Fruit fly (Drosophila melanogaster): ENCODE data around the gene CG3473.

CG3473 gene

DNA sequence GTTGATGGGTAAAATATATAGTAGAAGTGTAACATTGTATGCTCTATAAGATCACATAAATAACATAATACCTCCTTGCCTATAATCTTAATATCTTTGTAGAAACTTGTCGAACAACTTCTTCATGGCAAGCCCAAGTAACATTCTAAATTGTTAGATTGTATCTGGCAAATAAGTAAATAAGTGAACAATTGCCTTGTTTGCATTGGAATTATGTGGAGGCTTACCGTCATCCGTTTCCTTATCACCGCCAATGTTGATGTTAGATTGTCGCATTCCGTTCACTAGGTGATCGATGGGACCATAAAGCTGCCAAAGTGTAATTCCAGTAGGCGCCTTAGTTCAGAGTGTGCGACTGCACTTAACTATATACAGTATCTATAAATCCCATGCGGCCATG, 6.7 kb downstream of the CG3473 start (continued):
- peak; percentile 91 for TF ChIP-seq Mes4 (GFP tag; optimal IDR thresholded peaks at IDR 0.05)
- no peak for TF ChIP-seq ham (GFP tag; IDR thresholded peaks at IDR 0.05)
- TF ChIP-seq CG12942 (GFP tag; optimal IDR thresholded peaks at IDR 0.05), result peak; percentile 76
- TF ChIP-seq Hand (GFP tag; optimal IDR thresholded peaks at IDR 0.05), result no peak
- TF ChIP-seq CG6765 (GFP tag; optimal IDR thresholded peaks at IDR 0.05), result peak; percentile 12
- no peak for TF ChIP-seq ftz-f1 (GFP tag; optimal IDR thresholded peaks at IDR 0.05)
- no peak for TF ChIP-seq wor (GFP tag; IDR thresholded peaks at IDR 0.05)
- peak; percentile 68 for TF ChIP-seq CG10979 (tag; optimal IDR thresholded peaks at IDR 0.05)
- no peak for TF ChIP-seq phol (tag; optimal IDR thresholded peaks at IDR 0.05)
- no peak for TF ChIP-seq CG18011 (GFP tag; optimal IDR thresholded peaks at IDR 0.05)
- no peak for TF ChIP-seq CG34376 (GFP tag; optimal IDR thresholded peaks at IDR 0.05)
- TF ChIP-seq crc (GFP tag; optimal IDR thresholded peaks at IDR 0.05), result peak; percentile 68
- peak; percentile 96 for TF ChIP-seq CG12236 (GFP tag; optimal IDR thresholded peaks at IDR 0.05)
- TF ChIP-seq Pdp1 (GFP tag; optimal IDR thresholded peaks at IDR 0.05), result peak; percentile 77 to 87
- TF ChIP-seq Atf-2 (GFP tag; optimal IDR thresholded peaks at IDR 0.05), result peak; percentile 66
- TF ChIP-seq CG10274 (GFP tag; optimal IDR thresholded peaks at IDR 0.05), result peak; percentile 6
- TF ChIP-seq CG18764 (GFP tag; optimal IDR thresholded peaks at IDR 0.05), result peak; percentile 82
- TF ChIP-seq scrt (GFP tag; optimal IDR thresholded peaks at IDR 0.05), result peak; percentile 64
- TF ChIP-seq CG13123 (GFP tag; optimal IDR thresholded peaks at IDR 0.05), result peak; percentile 95
- TF ChIP-seq Dek (tag; optimal IDR thresholded peaks at IDR 0.05), result peak; percentile 23
- TF ChIP-seq zf30C (GFP tag; optimal IDR thresholded peaks at IDR 0.05), result no peak
- peak; percentile 59 for TF ChIP-seq CG8281 (tag; optimal IDR thresholded peaks at IDR 0.05)
- TF ChIP-seq CTCF (GFP tag; optimal IDR thresholded peaks at IDR 0.05), result peak; percentile 28
- peak; percentile 79 for TF ChIP-seq CHES-1-like (GFP tag; optimal IDR thresholded peaks at IDR 0.05)
- TF ChIP-seq Dbx (GFP tag; IDR thresholded peaks at IDR 0.05), result peak; percentile 57; the same call in 2 of the 3 replicates
- peak; percentile 46; the same call in 1 of the 2 replicates for TF ChIP-seq toy (GFP tag; IDR thresholded peaks at IDR 0.05)
- peak; percentile 15 for TF ChIP-seq CG9817 (tag; optimal IDR thresholded peaks at IDR 0.05)
- TF ChIP-seq CG31388 (GFP tag; optimal IDR thresholded peaks at IDR 0.05), result peak; percentile 71
- peak; percentile 69 for TF ChIP-seq CG13424 (tag; optimal IDR thresholded peaks at IDR 0.05)
- peak; percentile 85 for TF ChIP-seq CG8944 (GFP tag; optimal IDR thresholded peaks at IDR 0.05)
- no peak for TF ChIP-seq HLH4C (GFP tag; IDR thresholded peaks at IDR 0.05; ENCODE audit: partially characterized antibody)
- TF ChIP-seq Hr51 (GFP tag; optimal IDR thresholded peaks at IDR 0.05), result peak; percentile 18 to 90
- peak; percentile 92 for TF ChIP-seq Kr (GFP tag; optimal IDR thresholded peaks at IDR 0.05)
- peak; percentile 58 for TF ChIP-seq CG10267 (tag; optimal IDR thresholded peaks at IDR 0.05)
- no peak for TF ChIP-seq cg (GFP tag; optimal IDR thresholded peaks at IDR 0.05)
- peak; percentile 73; the same call in 1 of the 2 replicates for TF ChIP-seq ranshi (GFP tag; IDR thresholded peaks at IDR 0.05)
- TF ChIP-seq zfh1 (GFP tag; IDR thresholded peaks at IDR 0.05), result peak; percentile 87
- TF ChIP-seq CG1233 (GFP tag; optimal IDR thresholded peaks at IDR 0.05), result peak; percentile 88
- peak; percentile 96 for TF ChIP-seq CG9727 (GFP tag; optimal IDR thresholded peaks at IDR 0.05)
- TF ChIP-seq schlank (tag; optimal IDR thresholded peaks at IDR 0.05), result peak; percentile 63
- TF ChIP-seq chm (GFP tag; IDR thresholded peaks at IDR 0.05), result peak; percentile 97; the same call in 1 of the 2 replicates
- TF ChIP-seq CG12659 (GFP tag; optimal IDR thresholded peaks at IDR 0.05), result peak; percentile 77
- no peak; the same call in 1 of the 2 replicates for TF ChIP-seq CG4730 (GFP tag; IDR thresholded peaks at IDR 0.05)
- TF ChIP-seq CG18619 (GFP tag; optimal IDR thresholded peaks at IDR 0.05), result peak; percentile 88
- TF ChIP-seq da (GFP tag; optimal IDR thresholded peaks at IDR 0.05), result peak; percentile 73
- TF ChIP-seq CG17186 (GFP tag; optimal IDR thresholded peaks at IDR 0.05), result peak; percentile 55
- peak; percentile 48 for TF ChIP-seq grau (tag; optimal IDR thresholded peaks at IDR 0.05)
- peak; percentile 56 for TF ChIP-seq tin (GFP tag; optimal IDR thresholded peaks at IDR 0.05)
- TF ChIP-seq CG32532 (GFP tag; IDR thresholded peaks at IDR 0.05), result no peak
- no peak for TF ChIP-seq Neu2 (GFP tag; optimal IDR thresholded peaks at IDR 0.05; ENCODE audit: borderline replicate concordance)
- TF ChIP-seq CG11696 (GFP tag; IDR thresholded peaks at IDR 0.05), result peak; percentile 49; the same call in 1 of the 2 replicates

Data from whole organism, embryonic.